Worm (Caenorhabditis elegans) whole organism, young adult: Measurements from ENCODE around the gene F21H7.2.
A peak's percentile ranks its signal among the peaks of the same experiment; 100 is the strongest.
"Not testable (repeated sequence)": the region's sequence is repeated elsewhere in the genome, so short reads cannot be mapped to it uniquely, and the experiment has no call there.

Source experiments
- C17E4.6 ChIP-seq: fragments of 200-800 bp; sonication (Bioruptor generic); IDR thresholded peaks from 2 replicates; pipeline ENCODE4 v1.3.6; 2022; ENCODE audit warnings: missing genetic modification reagents, missing genetic modification characterization, missing compliant biosample characterization
- F52B5.7 ChIP-seq: sonication (generic microtip); optimal IDR thresholded peaks from 2 replicates; lab custom pipeline; 2016; ENCODE audit warnings: mild to moderate bottlenecking, missing genetic modification characterization, missing compliant biosample characterization
- K11D2.4 ChIP-seq: fragments of 200-800 bp; sonication (Bioruptor generic); IDR thresholded peaks from 2 replicates; pipeline ENCODE4 v1.3.6; 2022; ENCODE audit warnings: missing genetic modification reagents, missing genetic modification characterization, missing compliant biosample characterization
- Y53F4B.3 ChIP-seq: fragments of 200-800 bp; sonication (Bioruptor generic); IDR thresholded peaks from 2 replicates; pipeline ENCODE4 v1.3.6; 2022; ENCODE audit warnings: missing genetic modification reagents, missing genetic modification characterization, missing compliant biosample characterization
- Y67H2A.10 ChIP-seq: fragments of 200-800 bp; sonication (Bioruptor generic); conservative IDR thresholded peaks from 2 replicates; pipeline ENCODE4 v1.3.6; 2022; ENCODE audit warnings: missing genetic modification reagents, missing genetic modification characterization, missing compliant biosample characterization
- ama-1 ChIP-seq, 3 experiments: fragments of 150-350 bp in 1 of 3; sonication (generic microtip) in 2 of 3; optimal IDR thresholded peaks; 2 replicates each; lab custom pipeline; 2014 to 2018; ENCODE audit warnings: missing biosample characterization in 2 of 3, missing genetic modification characterization in 2 of 3, missing genetic modification reagents in 2 of 3
- aptf-2 ChIP-seq: fragments of 200-800 bp; sonication (Bioruptor generic); conservative IDR thresholded peaks from 2 replicates; pipeline ENCODE4 v1.3.6; 2022; ENCODE audit warnings: missing genetic modification reagents, missing genetic modification characterization, missing compliant biosample characterization
- athp-1 ChIP-seq: sonication (generic microtip); optimal IDR thresholded peaks from 2 replicates; lab custom pipeline; 2017; ENCODE audit warnings: mild to moderate bottlenecking, missing genetic modification characterization, missing compliant biosample characterization
- attf-6 ChIP-seq: fragments of 200-800 bp; sonication (Bioruptor generic); IDR thresholded peaks from 2 replicates; pipeline ENCODE4 v1.3.6; 2022; ENCODE audit warnings: missing genetic modification reagents, missing genetic modification characterization, missing compliant biosample characterization
- bed-2 ChIP-seq: fragments of 200-800 bp; sonication (Bioruptor generic); IDR thresholded peaks from 2 replicates; pipeline ENCODE4 v1.3.6; 2022; ENCODE audit warnings: missing genetic modification reagents, missing genetic modification characterization, missing compliant biosample characterization
- ccch-3 ChIP-seq: fragments of 200-800 bp; sonication (Bioruptor generic); optimal IDR thresholded peaks from 2 replicates; lab custom pipeline; 2018; ENCODE audit warnings: mild to moderate bottlenecking, missing genetic modification characterization, missing compliant biosample characterization
- ceh-100 ChIP-seq: fragments of 200-800 bp; sonication (Bioruptor generic); IDR thresholded peaks from 2 replicates; pipeline ENCODE4 v1.3.6; 2022; ENCODE audit warnings: missing genetic modification reagents, missing genetic modification characterization, missing compliant biosample characterization
- chd-7 ChIP-seq: sonication (generic microtip); optimal IDR thresholded peaks from 2 replicates; lab custom pipeline; 2016; ENCODE audit warnings: mild to moderate bottlenecking, missing genetic modification characterization, moderate library complexity, missing compliant biosample characterization
- egl-18 ChIP-seq: fragments of 200-800 bp; sonication (Bioruptor generic); IDR thresholded peaks from 2 replicates; pipeline ENCODE4 v1.3.6; 2022; ENCODE audit warnings: missing genetic modification reagents, missing genetic modification characterization, missing compliant biosample characterization
- egl-44 ChIP-seq: fragments of 200-800 bp; sonication (Bioruptor generic); IDR thresholded peaks from 2 replicates; pipeline ENCODE4 v1.3.6; 2022; ENCODE audit warnings: missing genetic modification reagents, missing genetic modification characterization, missing compliant biosample characterization
- hlh-12 ChIP-seq: sonication (generic microtip); optimal IDR thresholded peaks from 2 replicates; lab custom pipeline; 2016; ENCODE audit warnings: missing genetic modification characterization, missing compliant biosample characterization
- hlh-26 ChIP-seq: fragments of 200-800 bp; sonication (Bioruptor generic); conservative IDR thresholded peaks from 2 replicates; pipeline ENCODE4 v1.3.6; 2022; ENCODE audit warnings: missing genetic modification reagents, missing genetic modification characterization, missing compliant biosample characterization
- hsf-1 ChIP-seq: fragments of 200-800 bp; sonication (Bioruptor generic); IDR thresholded peaks from 2 replicates; pipeline ENCODE4 v1.3.6; 2022; ENCODE audit warnings: missing genetic modification reagents, missing genetic modification characterization, missing compliant biosample characterization
- lir-1 ChIP-seq: fragments of 200-800 bp; sonication (Bioruptor generic); conservative IDR thresholded peaks from 2 replicates; pipeline ENCODE4 v1.3.6; 2022; ENCODE audit warnings: missing genetic modification reagents, missing genetic modification characterization, missing compliant biosample characterization
- lsy-27 ChIP-seq: sonication (generic microtip); optimal IDR thresholded peaks from 2 replicates; lab custom pipeline; 2017; ENCODE audit warnings: missing genetic modification characterization, mild to moderate bottlenecking, missing compliant biosample characterization, antibody characterized with exemption, missing genotype, borderline replicate concordance; ENCODE audit not compliant: insufficient read depth
- madf-3 ChIP-seq: fragments of 200-800 bp; sonication (Bioruptor generic); IDR thresholded peaks from 2 replicates; pipeline ENCODE4 v1.3.6; 2022; ENCODE audit warnings: missing genetic modification reagents, missing genetic modification characterization, missing compliant biosample characterization
- madf-6 ChIP-seq: fragments of 200-800 bp; sonication (Bioruptor generic); IDR thresholded peaks from 2 replicates; pipeline ENCODE4 v1.3.6; 2022; ENCODE audit warnings: missing genetic modification reagents, missing genetic modification characterization, missing compliant biosample characterization
- nfyb-1 ChIP-seq: fragments of 200-800 bp; sonication (Bioruptor generic); IDR thresholded peaks from 2 replicates; pipeline ENCODE4 v1.3.6; 2022; ENCODE audit warnings: missing genetic modification reagents, missing genetic modification characterization, missing compliant biosample characterization
- pbrm-1 ChIP-seq: fragments of 200-800 bp; sonication (Bioruptor generic); IDR thresholded peaks from 2 replicates; pipeline ENCODE4 v1.3.6; 2022; ENCODE audit warnings: missing genetic modification reagents, missing genetic modification characterization, missing compliant biosample characterization
- sea-2 ChIP-seq: fragments of 200-800 bp; sonication (Bioruptor generic); IDR thresholded peaks from 2 replicates; pipeline ENCODE4 v1.3.6; 2022; ENCODE audit warnings: missing genetic modification characterization, missing compliant biosample characterization
- snpc-1.3 ChIP-seq: sonication (generic microtip); optimal IDR thresholded peaks from 2 replicates; lab custom pipeline; 2017; ENCODE audit warnings: missing genetic modification characterization, mild to moderate bottlenecking, missing compliant biosample characterization, antibody characterized with exemption, moderate library complexity, missing genotype, missing genetic modification reagents; ENCODE audit not compliant: insufficient read depth
- snpc-4 ChIP-seq, 5 experiments: fragments of 150-350 bp in 1 of 5; sonication (generic microtip) in 4 of 5; optimal IDR thresholded peaks; 2 replicates each; lab custom pipeline; 2014 to 2018; ENCODE audit warnings: missing genetic modification characterization in 5 of 5, missing biosample characterization in 3 of 5, antibody characterized with exemption in 2 of 5, mild to moderate bottlenecking in 2 of 5, missing compliant biosample characterization in 2 of 5, missing genotype in 2 of 5, moderate library complexity in 2 of 5, missing genetic modification reagents in 1 of 5
- tbp1 ChIP-seq: fragments of 200-800 bp; sonication (Bioruptor generic); optimal IDR thresholded peaks from 2 replicates; lab custom pipeline; 2018; ENCODE audit warnings: mild to moderate bottlenecking, missing genetic modification characterization, missing compliant biosample characterization
- tlf-1 ChIP-seq: fragments of 200-800 bp; sonication (Bioruptor generic); optimal IDR thresholded peaks from 2 replicates; lab custom pipeline; 2018; ENCODE audit warnings: mild to moderate bottlenecking, missing genetic modification characterization, missing compliant biosample characterization
- unc-130 ChIP-seq: sonication (generic microtip); optimal IDR thresholded peaks from 2 replicates; lab custom pipeline; 2016; ENCODE audit warnings: missing genetic modification reagents, missing genetic modification characterization, missing compliant biosample characterization
- zim-3 ChIP-seq: sonication (generic microtip); optimal IDR thresholded peaks from 2 replicates; lab custom pipeline; 2017; ENCODE audit warnings: mild to moderate bottlenecking, missing genetic modification characterization, moderate library complexity, missing compliant biosample characterization
- ztf-6 ChIP-seq: fragments of 200-800 bp; sonication (Bioruptor generic); IDR thresholded peaks from 2 replicates; pipeline ENCODE4 v1.3.6; 2022; ENCODE audit warnings: missing genetic modification reagents, missing genetic modification characterization, missing compliant biosample characterization

The F21H7.2 gene

ce11 chrV:16273364-16273763, 43.6 kb upstream of the F21H7.2 start:
- TF ChIP-seq pbrm-1 (GFP tag; lab: Robert Waterston, UW), result peak; percentile 6; the same call in 1 of the 2 replicates
- TF ChIP-seq snpc-4 (GFP tag; optimal IDR thresholded peaks at IDR 0.05; lab: Kevin White, UChicago), result not testable (repeated sequence)
- peak in 1 of 4 experiments; percentile 62 for TF ChIP-seq snpc-4 (tag; optimal IDR thresholded peaks at IDR 0.05; lab: Kevin White, UChicago)
- 0 out of 2 replicates have a peak, but pooled peaks have one; percentile 58 for TF ChIP-seq attf-6

DNA sequence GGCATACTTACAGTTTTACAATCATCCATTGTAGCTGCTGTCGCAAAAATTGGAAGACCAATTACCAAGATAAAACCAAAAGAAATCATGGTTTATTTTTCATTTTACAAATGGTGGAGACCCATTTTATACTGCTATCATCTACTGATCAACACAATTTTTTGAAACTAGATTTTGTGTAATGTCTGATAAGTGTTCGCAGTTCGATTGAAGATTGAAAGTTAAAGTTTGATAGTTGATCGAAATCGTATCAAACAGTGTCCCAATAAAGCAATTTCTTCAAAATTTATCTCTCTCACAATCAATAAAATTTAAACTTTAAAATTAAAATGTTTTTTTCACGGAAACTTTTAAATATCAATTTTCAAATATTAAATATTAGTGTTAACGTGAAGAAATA, 41.3 kb upstream of the F21H7.2 start, which contains the start of gene T13F3.6:
T13F3.6 (minus strand) TSS at position 101 of the 400 bp plus-strand sequence.
- TF ChIP-seq egl-18 (GFP tag; lab: Robert Waterston, UW), result no peak
- no peak for TF ChIP-seq hlh-12 (tag; lab: Kevin White, UChicago)
- TF ChIP-seq ccch-3 (GFP tag; lab: Kevin White, UChicago), result no peak
- TF ChIP-seq egl-44 (GFP tag; lab: Robert Waterston, UW), result no peak
- no peak for TF ChIP-seq F52B5.7 (tag; lab: Kevin White, UChicago)
- TF ChIP-seq ceh-100 (GFP tag; lab: Robert Waterston, UW), result no peak
- TF ChIP-seq tlf-1 (GFP tag; lab: Kevin White, UChicago), result no peak
- TF ChIP-seq aptf-2, result no peak
- no peak for TF ChIP-seq snpc-1.3 (tag; lab: Kevin White, UChicago)
- no peak for TF ChIP-seq nfyb-1 (GFP tag; lab: Robert Waterston, UW)

- TF ChIP-seq madf-3 (GFP tag; lab: Robert Waterston, UW) (no peak), Y67H2A.10 (GFP tag; lab: Robert Waterston, UW) (no peak), ama-1 (optimal IDR thresholded peaks at IDR 0.05; lab: Kevin White, UChicago) (no peak), ama-1 (GFP tag; optimal IDR thresholded peaks at IDR 0.05; lab: Kevin White, UChicago) (no peak)
Measured at ce11 chrV:16269556-16269955, 39.8 kb upstream of the F21H7.2 start, which contains the start of the genes fbxa-2 and T13F3.8. Gene fbxa-2, minus strand, starts transcription at chrV:16269656. Gene T13F3.8, plus strand, starts transcription at chrV:16269800.

DNA sequence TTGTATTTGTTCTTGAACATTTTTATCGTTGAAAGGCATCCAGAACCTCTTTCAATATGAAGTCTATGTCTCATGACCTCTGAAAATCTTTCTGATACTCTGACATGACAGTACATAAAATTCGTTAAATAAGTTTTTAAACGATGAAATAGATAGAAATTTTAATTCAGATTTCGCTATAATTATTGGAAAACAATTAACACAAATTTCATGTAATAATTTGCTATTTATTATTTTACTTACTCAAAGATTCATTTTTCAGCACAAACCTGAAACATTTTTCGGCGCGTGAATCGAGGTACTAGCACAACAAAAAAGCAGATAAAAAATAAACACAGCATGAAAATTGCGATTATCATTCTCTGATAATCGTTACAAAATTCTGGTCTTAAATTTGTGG, 36.7 kb upstream of the F21H7.2 start, which contains the start of gene T13F3.4:
T13F3.4 (minus strand) TSS at position 101 of the 400 bp plus-strand sequence.
- no peak for TF ChIP-seq lir-1 (GFP tag; lab: Robert Waterston, UW)
- TF ChIP-seq hlh-26, result no peak
- TF ChIP-seq ztf-6 (GFP tag; lab: Robert Waterston, UW), result no peak
- no peak for TF ChIP-seq lsy-27 (tag; lab: Kevin White, UChicago)
- TF ChIP-seq chd-7, result no peak
- TF ChIP-seq bed-2 (GFP tag; lab: Robert Waterston, UW), result no peak
- no peak for TF ChIP-seq athp-1
- no peak for TF ChIP-seq hsf-1 (GFP tag; lab: Robert Waterston, UW)
- no peak for TF ChIP-seq zim-3 (tag; lab: Kevin White, UChicago)
- TF ChIP-seq unc-130 (GFP tag; lab: Kevin White, UChicago), result no peak
- no peak for TF ChIP-seq madf-6 (GFP tag; lab: Robert Waterston, UW)
- TF ChIP-seq K11D2.4, result no peak
- TF ChIP-seq C17E4.6 (GFP tag; lab: Robert Waterston, UW), result no peak
- TF ChIP-seq Y53F4B.3, result no peak
- TF ChIP-seq Y67H2A.10 (GFP tag; lab: Robert Waterston, UW), result no peak
- TF ChIP-seq tlf-1 (GFP tag; lab: Kevin White, UChicago), result no peak
- TF ChIP-seq sea-2 (GFP tag; lab: Robert Waterston, UW), result no peak
- TF ChIP-seq tbp1 (GFP tag; lab: Kevin White, UChicago), result no peak
